Fruit fly (Drosophila melanogaster): ENCODE data around the gene CG31510.

Gene CG31510

DNA sequence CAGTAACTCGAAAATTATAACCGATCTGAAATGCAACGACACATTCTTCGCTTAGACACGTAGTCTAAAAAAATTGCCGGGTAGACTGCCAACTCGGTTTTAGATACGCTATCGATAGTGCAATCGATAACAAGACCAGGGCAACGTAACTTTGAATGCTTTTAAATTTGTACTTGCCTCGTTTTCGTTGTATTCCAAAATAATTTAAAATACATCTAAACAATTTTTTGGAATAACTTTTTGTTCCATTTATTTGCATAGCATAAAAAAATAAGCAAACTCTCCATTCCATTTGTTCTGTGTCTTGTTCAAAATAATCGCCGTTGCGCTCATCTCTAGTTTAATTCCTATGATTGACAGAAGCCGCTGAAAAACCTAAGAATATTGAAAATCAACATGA, 53.2 kb downstream of the CG31510 start, which contains the start of the genes Stt3B and CG11839 (continued):
- TF ChIP-seq Hr3 (GFP tag; optimal IDR thresholded peaks at IDR 0.05) (peak; percentile 78), E2f2 (GFP tag; IDR thresholded peaks at IDR 0.05) (peak; percentile 67), HLH54F (GFP tag; optimal IDR thresholded peaks at IDR 0.05) (peak; percentile 79), CG33557 (GFP tag; optimal IDR thresholded peaks at IDR 0.05) (peak; percentile 54), wdn (GFP tag; IDR thresholded peaks at IDR 0.05) (peak; percentile 43; the same call in 1 of the 2 replicates), Fer3 (tag; optimal IDR thresholded peaks at IDR 0.05) (peak; percentile 70), Drgx (GFP tag; IDR thresholded peaks at IDR 0.05) (no peak), pan (optimal IDR thresholded peaks at IDR 0.05) (no peak), pan (GFP tag; optimal IDR thresholded peaks at IDR 0.05 in 1 of 2, IDR thresholded peaks at IDR 0.05 in 1 of 2) (peak in 1 of 2 experiments; percentile 50), CG9727 (GFP tag; optimal IDR thresholded peaks at IDR 0.05) (peak; percentile 74), CG12299 (tag; optimal IDR thresholded peaks at IDR 0.05) (peak; percentile 42), abd-A (tag; optimal IDR thresholded peaks at IDR 0.05) (no peak), toy (GFP tag; IDR thresholded peaks at IDR 0.05) (no peak), Myb (GFP tag; optimal IDR thresholded peaks at IDR 0.05) (peak; percentile 73), Sry-β (GFP tag; optimal IDR thresholded peaks at IDR 0.05) (peak; percentile 31), Hmr (GFP tag; optimal IDR thresholded peaks at IDR 0.05) (no peak), Elba2 (GFP tag; optimal IDR thresholded peaks at IDR 0.05) (peak; percentile 24), CHES-1-like (GFP tag; optimal IDR thresholded peaks at IDR 0.05) (peak; percentile 86), NK7.1 (GFP tag; optimal IDR thresholded peaks at IDR 0.05) (no peak), run (tag; optimal IDR thresholded peaks at IDR 0.05) (no peak), Nf-YA (GFP tag; IDR thresholded peaks at IDR 0.05) (peak; percentile 66), Pdp1 (GFP tag; optimal IDR thresholded peaks at IDR 0.05) (peak in 1 of 2 experiments; percentile 84), Jarid2 (GFP tag; optimal IDR thresholded peaks at IDR 0.05) (no peak), ranshi (GFP tag; IDR thresholded peaks at IDR 0.05) (no peak), chn (GFP tag; optimal IDR thresholded peaks at IDR 0.05) (peak; percentile 75), NC2α (GFP tag; optimal IDR thresholded peaks at IDR 0.05) (no peak), mld (GFP tag; IDR thresholded peaks at IDR 0.05; ENCODE audit: partially characterized antibody) (peak; percentile 58; the same call in 1 of the 3 replicates), CG17912 (GFP tag; optimal IDR thresholded peaks at IDR 0.05) (peak; percentile 1), Aef1 (GFP tag; IDR thresholded peaks at IDR 0.05) (no peak; the same call in 1 of the 3 replicates), dimm (GFP tag; IDR thresholded peaks at IDR 0.05) (no peak), CG6254 (GFP tag; optimal IDR thresholded peaks at IDR 0.05) (no peak), Fer2 (tag; optimal IDR thresholded peaks at IDR 0.05) (peak; percentile 58), crp (GFP tag; optimal IDR thresholded peaks at IDR 0.05) (peak in 1 of 2 experiments; percentile 43), nom (GFP tag; optimal IDR thresholded peaks at IDR 0.05) (peak; percentile 24), Mrtf (GFP tag; IDR thresholded peaks at IDR 0.05) (0 out of 3 replicates have a peak, but pooled peaks have one; percentile 13), CG43689 (GFP tag; IDR thresholded peaks at IDR 0.05) (no peak), GATAe (GFP tag; conservative IDR thresholded peaks at IDR 0.05) (no peak), Opbp (GFP tag; IDR thresholded peaks at IDR 0.05; ENCODE audit: partially characterized antibody) (peak; percentile 82), Dll (GFP tag; IDR thresholded peaks at IDR 0.05; ENCODE audit: partially characterized antibody) (peak; percentile 97), Xrp1 (GFP tag; IDR thresholded peaks at IDR 0.05) (peak; percentile 62; the same call in 1 of the 2 replicates), bcd (GFP tag; optimal IDR thresholded peaks at IDR 0.05) (no peak), CG3847 (GFP tag; IDR thresholded peaks at IDR 0.05) (peak; percentile 91), tll (GFP tag; optimal IDR thresholded peaks at IDR 0.05) (peak in 1 of 2 experiments; percentile 35), Bgb (GFP tag; IDR thresholded peaks at IDR 0.05; ENCODE audit: partially characterized antibody) (peak; percentile 91), CG5953 (GFP tag; IDR thresholded peaks at IDR 0.05) (no peak), Atf6 (GFP tag; IDR thresholded peaks at IDR 0.05) (peak; percentile 62; the same call in 1 of the 2 replicates), CG31224 (GFP tag; IDR thresholded peaks at IDR 0.05) (no peak), so (GFP tag; IDR thresholded peaks at IDR 0.05) (peak; percentile 25; the same call in 1 of the 3 replicates), CG1602 (GFP tag; optimal IDR thresholded peaks at IDR 0.05) (peak; percentile 69), CG17328 (GFP tag; IDR thresholded peaks at IDR 0.05) (peak; percentile 56; the same call in 1 of the 2 replicates)
